Fruit fly (Drosophila melanogaster): ENCODE data around the gene CG2931.
A peak's percentile ranks its signal among the peaks of the same experiment; 100 is the strongest.

Gene CG2931

dm6 chr3R:5570635-5571436, 2.4 kb upstream of the CG2931 start, which contains the start of gene CRMP:
Gene CRMP, plus strand, starts transcription at chr3R:5571108.
- TF ChIP-seq HLH106 (tag; optimal IDR thresholded peaks at IDR 0.05) (no peak), jim (GFP tag; optimal IDR thresholded peaks at IDR 0.05) (no peak), foxo (GFP tag; optimal IDR thresholded peaks at IDR 0.05) (peak in 1 of 2 experiments; percentile 11)

- no peak for TF ChIP-seq brk (GFP tag; optimal IDR thresholded peaks at IDR 0.05)
- peak; percentile 70 for TF ChIP-seq sv (GFP tag; optimal IDR thresholded peaks at IDR 0.05)
- no peak for TF ChIP-seq tai (GFP tag; optimal IDR thresholded peaks at IDR 0.05)
- TF ChIP-seq Myc (optimal IDR thresholded peaks at IDR 0.05), result no peak
- TF ChIP-seq h (GFP tag; optimal IDR thresholded peaks at IDR 0.05), result peak; percentile 93
- no peak for TF ChIP-seq CG9705 (GFP tag; optimal IDR thresholded peaks at IDR 0.05)
- TF ChIP-seq Mio (GFP tag; optimal IDR thresholded peaks at IDR 0.05), result no peak
- no peak for TF ChIP-seq Abd-B (GFP tag; optimal IDR thresholded peaks at IDR 0.05)
- no peak for TF ChIP-seq CrebA (GFP tag; optimal IDR thresholded peaks at IDR 0.05; ENCODE audit: borderline replicate concordance)
- TF ChIP-seq jim (GFP tag; optimal IDR thresholded peaks at IDR 0.05), result no peak
- TF ChIP-seq Jra (GFP tag; optimal IDR thresholded peaks at IDR 0.05), result peak; percentile 61
- TF ChIP-seq Sp1 (GFP tag; optimal IDR thresholded peaks at IDR 0.05), result peak; percentile 74
- TF ChIP-seq rgr (GFP tag; optimal IDR thresholded peaks at IDR 0.05), result peak; percentile 86
- no peak for TF ChIP-seq Dif (GFP tag; optimal IDR thresholded peaks at IDR 0.05; ENCODE audit: partially characterized antibody)
- peak; percentile 68 to 84 for TF ChIP-seq foxo (GFP tag; optimal IDR thresholded peaks at IDR 0.05)
- no peak for TF ChIP-seq pan (optimal IDR thresholded peaks at IDR 0.05)
- TF ChIP-seq br (GFP tag; optimal IDR thresholded peaks at IDR 0.05), result peak; percentile 88
- no peak for TF ChIP-seq Dfd (GFP tag; optimal IDR thresholded peaks at IDR 0.05)
- TF ChIP-seq fru (GFP tag; optimal IDR thresholded peaks at IDR 0.05), result no peak
- no peak for TF ChIP-seq Hr78 (GFP tag; optimal IDR thresholded peaks at IDR 0.05)
- peak; percentile 83 for TF ChIP-seq ey (GFP tag; optimal IDR thresholded peaks at IDR 0.05)
- TF ChIP-seq HLH106 (tag; optimal IDR thresholded peaks at IDR 0.05), result peak; percentile 72
- TF ChIP-seq lola (GFP tag; optimal IDR thresholded peaks at IDR 0.05), result no peak
- TF ChIP-seq Vsx2 (GFP tag; optimal IDR thresholded peaks at IDR 0.05; ENCODE audit: partially characterized antibody), result no peak
- no peak for TF ChIP-seq usp (GFP tag; optimal IDR thresholded peaks at IDR 0.05)
- TF ChIP-seq Hr83 (GFP tag; optimal IDR thresholded peaks at IDR 0.05; ENCODE audit: poor library complexity, severe bottlenecking), result no peak
- TF ChIP-seq CG32264 (GFP tag; optimal IDR thresholded peaks at IDR 0.05), result peak; percentile 43
- TF ChIP-seq N (GFP tag; optimal IDR thresholded peaks at IDR 0.05), result no peak
- peak; percentile 78 for TF ChIP-seq Hnf4 (GFP tag; optimal IDR thresholded peaks at IDR 0.05)
- peak; percentile 26 for TF ChIP-seq Rel (GFP tag; optimal IDR thresholded peaks at IDR 0.05)
- no peak for TF ChIP-seq Rel (tag; optimal IDR thresholded peaks at IDR 0.05)
- TF ChIP-seq woc (GFP tag; optimal IDR thresholded peaks at IDR 0.05), result no peak
- TF ChIP-seq dsf (GFP tag; optimal IDR thresholded peaks at IDR 0.05; ENCODE audit: borderline replicate concordance), result no peak
- peak; percentile 80 for TF ChIP-seq OdsH (GFP tag; optimal IDR thresholded peaks at IDR 0.05)
- no peak for TF ChIP-seq dl (GFP tag; optimal IDR thresholded peaks at IDR 0.05; ENCODE audit: insufficient read depth in 1 of 2, partially characterized antibody in 2 of 2)
- peak; percentile 64 for TF ChIP-seq psq (GFP tag; optimal IDR thresholded peaks at IDR 0.05)
- TF ChIP-seq sage (GFP tag; optimal IDR thresholded peaks at IDR 0.05), result no peak
- no peak for TF ChIP-seq GATAd (GFP tag; optimal IDR thresholded peaks at IDR 0.05)
- no peak for TF ChIP-seq dmrt93B (GFP tag; optimal IDR thresholded peaks at IDR 0.05)
Measured at dm6 chr3R:5565623-5566022, 2.8 kb downstream of the CG2931 start.

dm6 chr3R:5564775-5565190, 3.6 kb downstream of the CG2931 start, which contains the start of the genes CG14671 and CG12746:
Gene CG14671, minus strand, starts transcription at chr3R:5564815.
Gene CG12746, plus strand, starts transcription at chr3R:5564865.
- no peak for TF ChIP-seq Abd-B (GFP tag; optimal IDR thresholded peaks at IDR 0.05)
- TF ChIP-seq Hnf4 (GFP tag; optimal IDR thresholded peaks at IDR 0.05), result no peak
- no peak for TF ChIP-seq Rel (GFP tag; optimal IDR thresholded peaks at IDR 0.05)
- TF ChIP-seq Rel (tag; optimal IDR thresholded peaks at IDR 0.05), result peak; percentile 88
